Worm (Caenorhabditis elegans) whole organism, young adult: ENCODE measurements around the gene Y59H11AM.1.

Experiments used
- B0336.3 ChIP-seq: fragments of 200-800 bp; sonication (Bioruptor generic); IDR thresholded peaks from 2 replicates; pipeline ENCODE4 v1.3.6; 2022; ENCODE audit warnings: missing genetic modification characterization, missing compliant biosample characterization
- F10E7.11 ChIP-seq: sonication (generic microtip); optimal IDR thresholded peaks from 2 replicates; lab custom pipeline; 2017; ENCODE audit warnings: mild to moderate bottlenecking, missing genetic modification characterization, moderate library complexity, missing compliant biosample characterization
- F23B12.7 ChIP-seq: sonication (generic microtip); optimal IDR thresholded peaks from 2 replicates; lab custom pipeline; 2017; ENCODE audit warnings: missing genetic modification characterization, mild to moderate bottlenecking, missing compliant biosample characterization, antibody characterized with exemption, moderate library complexity; ENCODE audit not compliant: insufficient read depth
- F52B5.7 ChIP-seq: sonication (generic microtip); optimal IDR thresholded peaks from 2 replicates; lab custom pipeline; 2016; ENCODE audit warnings: mild to moderate bottlenecking, missing genetic modification characterization, missing compliant biosample characterization
- F55B11.4 ChIP-seq: sonication (generic microtip); optimal IDR thresholded peaks from 2 replicates; lab custom pipeline; 2016; ENCODE audit warnings: missing compliant biosample characterization, missing genetic modification characterization, borderline replicate concordance; ENCODE audit not compliant: insufficient read depth
- K11D2.4 ChIP-seq: fragments of 200-800 bp; sonication (Bioruptor generic); IDR thresholded peaks from 2 replicates; pipeline ENCODE4 v1.3.6; 2022; ENCODE audit warnings: missing genetic modification reagents, missing genetic modification characterization, missing compliant biosample characterization
- Y56A3A.18 ChIP-seq: fragments of 200-800 bp; sonication (Bioruptor generic); IDR thresholded peaks from 2 replicates; pipeline ENCODE4 v1.3.6; 2022; ENCODE audit warnings: missing genetic modification reagents, missing genetic modification characterization, missing compliant biosample characterization
- Y67H2A.10 ChIP-seq: fragments of 200-800 bp; sonication (Bioruptor generic); conservative IDR thresholded peaks from 2 replicates; pipeline ENCODE4 v1.3.6; 2022; ENCODE audit warnings: missing genetic modification reagents, missing genetic modification characterization, missing compliant biosample characterization
- ZK185.1 ChIP-seq: sonication (generic microtip); optimal IDR thresholded peaks from 2 replicates; lab custom pipeline; 2016; ENCODE audit warnings: mild to moderate bottlenecking, missing genetic modification characterization, missing compliant biosample characterization; ENCODE audit not compliant: poor library complexity, severe bottlenecking
- ama-1 ChIP-seq, 3 experiments: fragments of 150-350 bp in 1 of 3; sonication (generic microtip) in 2 of 3; optimal IDR thresholded peaks; 2 replicates each; lab custom pipeline; 2014 to 2018; ENCODE audit warnings: missing biosample characterization in 2 of 3, missing genetic modification characterization in 2 of 3, missing genetic modification reagents in 2 of 3
- aptf-2 ChIP-seq: fragments of 200-800 bp; sonication (Bioruptor generic); conservative IDR thresholded peaks from 2 replicates; pipeline ENCODE4 v1.3.6; 2022; ENCODE audit warnings: missing genetic modification reagents, missing genetic modification characterization, missing compliant biosample characterization
- atf-7 ChIP-seq: sonication (generic microtip); optimal IDR thresholded peaks from 2 replicates; lab custom pipeline; 2017; ENCODE audit warnings: mild to moderate bottlenecking, missing genetic modification characterization, missing compliant biosample characterization
- cebp-1 ChIP-seq, 2 experiments: fragments of 200-800 bp in 1 of 2; sonication (Bioruptor generic) in 1 of 2; sonication (generic microtip) in 1 of 2; IDR thresholded peaks in 1 of 2; optimal IDR thresholded peaks in 1 of 2; 2 replicates each; pipeline versions ENCODE4 v1.3.6 to Lab custom; 2017 to 2022; ENCODE audit warnings: missing compliant biosample characterization in 2 of 2, missing genetic modification characterization in 2 of 2, mild to moderate bottlenecking in 1 of 2, missing genetic modification reagents in 1 of 2, moderate library complexity in 1 of 2
- cebp-2 ChIP-seq: fragments of 200-800 bp; sonication (Bioruptor generic); IDR thresholded peaks from 2 replicates; pipeline ENCODE4 v1.3.6; 2022; ENCODE audit warnings: missing genetic modification characterization, missing compliant biosample characterization
- ceh-100 ChIP-seq: fragments of 200-800 bp; sonication (Bioruptor generic); IDR thresholded peaks from 2 replicates; pipeline ENCODE4 v1.3.6; 2022; ENCODE audit warnings: missing genetic modification reagents, missing genetic modification characterization, missing compliant biosample characterization
- ceh-79 ChIP-seq: sonication (generic microtip); optimal IDR thresholded peaks from 2 replicates; lab custom pipeline; 2017; ENCODE audit warnings: mild to moderate bottlenecking, missing genetic modification characterization, missing compliant biosample characterization
- fkh-3 ChIP-seq: sonication (generic microtip); optimal IDR thresholded peaks from 2 replicates; lab custom pipeline; 2016; ENCODE audit warnings: mild to moderate bottlenecking, missing genetic modification characterization, missing compliant biosample characterization
- hmg-1.2 ChIP-seq: fragments of 200-800 bp; sonication (Bioruptor generic); IDR thresholded peaks from 2 replicates; pipeline ENCODE4 v1.3.6; 2022; ENCODE audit warnings: missing genetic modification reagents, missing genetic modification characterization, missing compliant biosample characterization
- hrde-1 ChIP-seq: sonication (generic microtip); optimal IDR thresholded peaks from 2 replicates; lab custom pipeline; 2016; ENCODE audit warnings: missing genetic modification characterization, mild to moderate bottlenecking, missing compliant biosample characterization, moderate library complexity, missing genotype, missing genetic modification reagents, borderline replicate concordance
- lin-26 ChIP-seq: fragments of 200-800 bp; sonication (Bioruptor generic); IDR thresholded peaks from 2 replicates; pipeline ENCODE4 v1.3.6; 2022; ENCODE audit warnings: missing genetic modification reagents, missing genetic modification characterization, missing compliant biosample characterization
- lin-40 ChIP-seq: sonication (generic microtip); optimal IDR thresholded peaks from 2 replicates; lab custom pipeline; 2016; ENCODE audit warnings: missing genetic modification characterization, mild to moderate bottlenecking, missing compliant biosample characterization, missing genotype, missing genetic modification reagents
- lsl-1 ChIP-seq: fragments of 200-800 bp; sonication (Bioruptor generic); optimal IDR thresholded peaks from 2 replicates; lab custom pipeline; 2018; ENCODE audit warnings: mild to moderate bottlenecking, missing genetic modification characterization, moderate library complexity, missing compliant biosample characterization
- lsy-27 ChIP-seq: sonication (generic microtip); optimal IDR thresholded peaks from 2 replicates; lab custom pipeline; 2017; ENCODE audit warnings: missing genetic modification characterization, mild to moderate bottlenecking, missing compliant biosample characterization, antibody characterized with exemption, missing genotype, borderline replicate concordance; ENCODE audit not compliant: insufficient read depth
- madf-10 ChIP-seq: sonication (generic microtip); optimal IDR thresholded peaks from 2 replicates; lab custom pipeline; 2016; ENCODE audit warnings: mild to moderate bottlenecking, missing genetic modification characterization, missing compliant biosample characterization
- madf-6 ChIP-seq: fragments of 200-800 bp; sonication (Bioruptor generic); IDR thresholded peaks from 2 replicates; pipeline ENCODE4 v1.3.6; 2022; ENCODE audit warnings: missing genetic modification reagents, missing genetic modification characterization, missing compliant biosample characterization
- madf-8 ChIP-seq: fragments of 200-800 bp; sonication (Bioruptor generic); conservative IDR thresholded peaks from 2 replicates; pipeline ENCODE4 v1.3.6; 2022; ENCODE audit warnings: missing genetic modification reagents, missing genetic modification characterization, missing compliant biosample characterization
- mel-28 ChIP-seq: sonication (generic microtip); optimal IDR thresholded peaks from 2 replicates; lab custom pipeline; 2016; ENCODE audit warnings: borderline replicate concordance, mild to moderate bottlenecking, missing genetic modification characterization, missing compliant biosample characterization
- mes-4 ChIP-seq: sonication (generic microtip); optimal IDR thresholded peaks from 2 replicates; lab custom pipeline; 2016; ENCODE audit warnings: missing genotype, missing genetic modification characterization, missing compliant biosample characterization
- nfya-2 ChIP-seq: fragments of 200-800 bp; sonication (Bioruptor generic); IDR thresholded peaks from 2 replicates; pipeline ENCODE4 v1.3.6; 2022; ENCODE audit warnings: missing genetic modification reagents, missing genetic modification characterization, missing compliant biosample characterization
- nhr-179 ChIP-seq: sonication (generic microtip); optimal IDR thresholded peaks from 2 replicates; lab custom pipeline; 2016; ENCODE audit warnings: mild to moderate bottlenecking, missing genetic modification characterization, missing compliant biosample characterization
- nhr-90 ChIP-seq: sonication (generic microtip); optimal IDR thresholded peaks from 2 replicates; lab custom pipeline; 2016; ENCODE audit warnings: missing genotype, mild to moderate bottlenecking, missing genetic modification characterization, missing compliant biosample characterization
- pha-4 ChIP-seq: fragments of 150-350 bp; sonication (generic microtip); optimal IDR thresholded peaks from 2 replicates; lab custom pipeline; 2014; ENCODE audit warnings: missing biosample characterization, missing genetic modification reagents, missing genetic modification characterization
- rpc-1 ChIP-seq, 2 experiments: fragments of 150-350 bp in 1 of 2; sonication (generic microtip) in 1 of 2; optimal IDR thresholded peaks; 2 replicates each; lab custom pipeline; 2014 to 2018; ENCODE audit warnings: missing biosample characterization in 1 of 2, missing genetic modification characterization in 1 of 2, missing genetic modification reagents in 1 of 2, missing genotype in 1 of 2
- sdz-38 ChIP-seq: sonication (generic microtip); optimal IDR thresholded peaks from 2 replicates; lab custom pipeline; 2016; ENCODE audit warnings: missing genotype, missing genetic modification characterization, missing compliant biosample characterization
- sea-2 ChIP-seq: fragments of 200-800 bp; sonication (Bioruptor generic); IDR thresholded peaks from 2 replicates; pipeline ENCODE4 v1.3.6; 2022; ENCODE audit warnings: missing genetic modification characterization, missing compliant biosample characterization
- snpc-1.1 ChIP-seq: sonication (generic microtip); optimal IDR thresholded peaks from 2 replicates; lab custom pipeline; 2017; ENCODE audit warnings: missing genetic modification characterization, mild to moderate bottlenecking, missing compliant biosample characterization, antibody characterized with exemption, moderate library complexity, missing genotype, missing genetic modification reagents; ENCODE audit not compliant: insufficient read depth
- snpc-3.4 ChIP-seq: sonication (generic microtip); optimal IDR thresholded peaks from 2 replicates; lab custom pipeline; 2017; ENCODE audit warnings: missing genetic modification characterization, mild to moderate bottlenecking, missing compliant biosample characterization, antibody characterized with exemption, moderate library complexity, missing genotype, missing genetic modification reagents
- snpc-4 ChIP-seq, 5 experiments: fragments of 150-350 bp in 1 of 5; sonication (generic microtip) in 4 of 5; optimal IDR thresholded peaks; 2 replicates each; lab custom pipeline; 2014 to 2018; ENCODE audit warnings: missing genetic modification characterization in 5 of 5, missing biosample characterization in 3 of 5, antibody characterized with exemption in 2 of 5, mild to moderate bottlenecking in 2 of 5, missing compliant biosample characterization in 2 of 5, missing genotype in 2 of 5, moderate library complexity in 2 of 5, missing genetic modification reagents in 1 of 5
- sptf-2 ChIP-seq: fragments of 200-800 bp; sonication (Bioruptor generic); optimal IDR thresholded peaks from 2 replicates; lab custom pipeline; 2018; ENCODE audit warnings: mild to moderate bottlenecking, missing genetic modification characterization, missing compliant biosample characterization
- tlf-1 ChIP-seq: fragments of 200-800 bp; sonication (Bioruptor generic); optimal IDR thresholded peaks from 2 replicates; lab custom pipeline; 2018; ENCODE audit warnings: mild to moderate bottlenecking, missing genetic modification characterization, missing compliant biosample characterization
- ztf-22 ChIP-seq: fragments of 200-800 bp; sonication (Bioruptor generic); optimal IDR thresholded peaks from 2 replicates; lab custom pipeline; 2018; ENCODE audit warnings: mild to moderate bottlenecking, missing genetic modification characterization, moderate library complexity, missing compliant biosample characterization
- ztf-3 ChIP-seq: fragments of 200-800 bp; sonication (Bioruptor generic); optimal IDR thresholded peaks from 2 replicates; lab custom pipeline; 2018; ENCODE audit warnings: mild to moderate bottlenecking, missing genetic modification characterization, missing compliant biosample characterization
- ztf-6 ChIP-seq: fragments of 200-800 bp; sonication (Bioruptor generic); IDR thresholded peaks from 2 replicates; pipeline ENCODE4 v1.3.6; 2022; ENCODE audit warnings: missing genetic modification reagents, missing genetic modification characterization, missing compliant biosample characterization

Gene Y59H11AM.1

DNA sequence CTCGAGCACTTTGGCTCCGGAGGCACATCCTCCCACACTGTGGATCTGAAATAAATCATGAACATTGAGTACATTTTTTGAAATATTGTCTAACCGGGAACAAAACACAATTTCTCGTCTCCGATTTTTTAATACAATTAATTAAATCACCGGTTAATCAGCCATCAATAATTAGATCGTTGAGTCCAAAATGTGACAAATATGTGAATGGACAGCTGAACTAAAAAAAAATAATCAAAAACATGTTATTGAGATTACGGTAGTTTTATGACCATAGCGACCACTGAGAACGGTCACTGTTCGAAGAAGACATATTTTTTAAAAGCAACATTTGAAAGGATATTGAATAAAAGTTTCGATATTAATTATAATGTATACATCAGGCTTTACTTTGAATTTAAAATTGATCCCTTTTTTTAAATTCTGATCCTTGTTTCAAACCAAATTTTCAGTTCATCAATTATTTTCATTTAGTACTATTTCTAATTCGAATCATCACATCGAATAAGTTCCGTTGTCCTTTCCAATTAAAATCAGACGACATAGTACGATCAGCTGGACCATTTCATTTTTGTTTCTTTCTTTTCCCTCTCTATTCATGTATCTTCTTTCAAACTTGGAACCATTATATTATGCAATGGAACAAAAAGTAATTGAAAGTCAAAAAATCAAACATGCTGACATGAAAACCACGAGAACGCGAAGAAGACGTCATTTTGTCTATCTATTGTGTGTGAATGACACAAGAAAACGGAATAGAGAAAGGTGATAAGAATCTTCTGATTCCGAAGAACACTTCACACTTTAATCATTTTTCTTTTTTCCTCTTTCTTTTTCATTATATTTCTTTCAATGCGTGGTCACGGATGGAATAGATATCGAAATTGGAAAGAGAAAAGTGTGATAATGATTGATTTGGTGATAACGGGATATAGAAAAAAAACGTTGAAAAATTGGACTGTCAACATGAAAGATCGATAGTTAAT, 40.9 kb upstream of the Y59H11AM.1 start (continued):
- TF ChIP-seq madf-8 (no peak), ceh-100 (no peak), cebp-2 (GFP tag; lab: Robert Waterston, UW) (no peak), fkh-3 (tag; lab: Kevin White, UChicago) (no peak), nhr-90 (tag; lab: Kevin White, UChicago) (peak; percentile 4), hrde-1 (tag; lab: Kevin White, UChicago) (no peak), F23B12.7 (tag; lab: Kevin White, UChicago) (no peak), ztf-6 (GFP tag; lab: Robert Waterston, UW) (no peak), lin-40 (tag; lab: Kevin White, UChicago) (peak; percentile 87), sea-2 (GFP tag; lab: Robert Waterston, UW) (no peak), mel-28 (tag; lab: Kevin White, UChicago) (no peak), rpc-1 (optimal IDR thresholded peaks at IDR 0.05; lab: Kevin White, UChicago) (no peak), rpc-1 (tag; optimal IDR thresholded peaks at IDR 0.05; lab: Kevin White, UChicago) (no peak), nhr-179 (tag; lab: Kevin White, UChicago) (no peak), tlf-1 (GFP tag; lab: Kevin White, UChicago) (peak; percentile 69), ZK185.1 (tag; lab: Kevin White, UChicago) (no peak), lsl-1 (GFP tag; lab: Kevin White, UChicago) (no peak), cebp-1 (GFP tag; IDR thresholded peaks at IDR 0.05; lab: Robert Waterston, UW) (no peak), cebp-1 (tag; optimal IDR thresholded peaks at IDR 0.05; lab: Kevin White, UChicago) (peak; percentile 62), Y67H2A.10 (no peak), ztf-3 (GFP tag; lab: Kevin White, UChicago) (no peak), snpc-3.4 (tag; lab: Kevin White, UChicago) (no peak), Y56A3A.18 (GFP tag; lab: Robert Waterston, UW) (no peak), sptf-2 (no peak), F55B11.4 (tag; lab: Kevin White, UChicago) (no peak), F10E7.11 (tag; lab: Kevin White, UChicago) (no peak), sdz-38 (tag; lab: Kevin White, UChicago) (no peak), hmg-1.2 (peak; percentile 62), ztf-22 (GFP tag; lab: Kevin White, UChicago) (peak; percentile 93), B0336.3 (peak; percentile 37; the same call in 1 of the 2 replicates), snpc-4 (GFP tag; optimal IDR thresholded peaks at IDR 0.05; lab: Kevin White, UChicago) (no peak), snpc-4 (tag; optimal IDR thresholded peaks at IDR 0.05; lab: Kevin White, UChicago) (no peak), aptf-2 (no peak), lin-26 (GFP tag; lab: Robert Waterston, UW) (no peak), lsy-27 (no peak), K11D2.4 (GFP tag; lab: Robert Waterston, UW) (no peak), mes-4 (tag; lab: Kevin White, UChicago) (no peak), F52B5.7 (tag; lab: Kevin White, UChicago) (no peak), nfya-2 (no peak), madf-6 (GFP tag; lab: Robert Waterston, UW) (no peak), atf-7 (tag; lab: Kevin White, UChicago) (peak; percentile 96), snpc-1.1 (tag; lab: Kevin White, UChicago) (no peak), madf-10 (tag; lab: Kevin White, UChicago) (peak; percentile 73), pha-4 (tag; lab: Kevin White, UChicago) (no peak), ceh-79 (tag; lab: Kevin White, UChicago) (no peak), ama-1 (optimal IDR thresholded peaks at IDR 0.05; lab: Kevin White, UChicago) (no peak), ama-1 (GFP tag; optimal IDR thresholded peaks at IDR 0.05; lab: Kevin White, UChicago) (no peak)
